Worm (Caenorhabditis elegans): ENCODE results near the gene del-2.

del-2 gene

DNA sequence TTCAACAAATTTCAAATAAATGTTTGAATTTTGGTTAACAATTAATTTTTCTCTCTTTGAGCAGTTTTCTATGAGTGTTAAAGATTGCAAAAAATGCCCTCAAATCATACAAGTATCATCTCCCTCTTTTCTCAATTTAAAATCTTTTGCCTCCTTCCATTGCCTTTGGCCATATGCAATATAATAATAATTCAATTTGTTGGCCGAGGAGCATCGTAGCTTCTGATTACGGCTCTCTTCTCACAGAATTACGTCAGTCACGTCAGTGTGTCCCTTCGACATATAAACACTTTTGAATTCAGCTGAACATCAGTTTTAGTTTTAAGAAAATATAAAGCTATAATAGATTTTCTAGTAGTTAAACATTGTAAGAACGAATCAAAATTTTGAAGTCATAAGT is 13.7 kb upstream of the del-2 start:
- TF ChIP-seq med-1 (GFP tag; optimal IDR thresholded peaks at IDR 0.05; ENCODE audit: insufficient read depth) (no peak), klf-2 (GFP tag; conservative IDR thresholded peaks at IDR 0.05) (no peak), flt-1 (GFP tag; IDR thresholded peaks at IDR 0.05) (no peak), ztf-29 (GFP tag; IDR thresholded peaks at IDR 0.05) (no peak), ref-1 (GFP tag; conservative IDR thresholded peaks at IDR 0.05) (no peak), ztf-23 (GFP tag; IDR thresholded peaks at IDR 0.05) (no peak), cog-1 (tag; optimal IDR thresholded peaks at IDR 0.05) (no peak), tab-1 (GFP tag; IDR thresholded peaks at IDR 0.05) (no peak), T22C8.4 (GFP tag; IDR thresholded peaks at IDR 0.05) (no peak)

DNA sequence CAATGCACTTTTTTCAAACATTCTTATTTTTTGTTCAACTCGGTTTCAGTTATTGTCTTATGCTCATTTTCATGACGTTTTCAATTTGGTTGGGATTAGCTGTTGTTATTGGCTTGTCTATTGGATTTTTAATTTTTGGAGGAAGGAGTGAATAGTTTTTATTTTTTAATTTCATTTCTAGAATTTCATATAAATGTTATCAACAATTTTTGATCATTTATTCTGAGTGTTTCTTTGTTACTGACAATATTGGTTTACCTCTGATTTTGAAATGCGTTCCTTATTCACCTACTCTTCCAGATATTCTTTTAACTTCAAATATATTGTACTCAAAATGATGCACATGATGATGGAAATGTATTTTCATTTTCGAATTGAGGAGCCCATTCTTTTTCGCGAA is 12.2 kb upstream of the del-2 start, which contains the start of gene F58G6.7:
Gene F58G6.7, plus strand, starts transcription at position 301 of the 400 bp plus-strand sequence.
- no peak for TF ChIP-seq ztf-29 (GFP tag; IDR thresholded peaks at IDR 0.05)
- no peak for TF ChIP-seq klf-2 (GFP tag; conservative IDR thresholded peaks at IDR 0.05)
- no peak for TF ChIP-seq flt-1 (GFP tag; IDR thresholded peaks at IDR 0.05)
- no peak for TF ChIP-seq tab-1 (GFP tag; IDR thresholded peaks at IDR 0.05)
- no peak for TF ChIP-seq med-1 (GFP tag; optimal IDR thresholded peaks at IDR 0.05; ENCODE audit: insufficient read depth)
- no peak for TF ChIP-seq ztf-23 (GFP tag; IDR thresholded peaks at IDR 0.05)
- no peak for TF ChIP-seq T22C8.4 (GFP tag; IDR thresholded peaks at IDR 0.05)
- TF ChIP-seq cog-1 (tag; optimal IDR thresholded peaks at IDR 0.05): no peak
- no peak for TF ChIP-seq ref-1 (GFP tag; conservative IDR thresholded peaks at IDR 0.05)

DNA sequence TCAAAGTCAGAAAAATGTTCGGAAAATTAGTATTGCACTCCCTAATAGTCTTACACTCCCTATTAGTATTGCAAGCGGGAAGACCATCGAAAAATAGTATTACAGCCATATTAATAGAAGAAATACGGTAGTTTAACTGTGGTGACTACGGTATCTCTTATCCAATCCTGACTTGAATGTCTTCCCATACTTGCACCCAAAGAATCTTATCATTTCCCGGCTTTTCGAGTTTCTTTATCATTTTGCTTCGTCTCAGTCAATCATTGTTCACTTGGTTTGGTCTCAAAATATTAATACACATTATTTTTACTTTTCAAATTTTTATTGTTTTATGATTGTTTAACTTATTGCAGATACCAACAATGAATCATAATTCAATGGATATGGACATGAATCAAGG is 11.4 kb upstream of the del-2 start, which contains the start of gene F58G6.3:
Gene F58G6.3, plus strand, starts transcription at position 352 of the 400 bp plus-strand sequence.
- no peak for TF ChIP-seq ref-1 (GFP tag; conservative IDR thresholded peaks at IDR 0.05)
- TF ChIP-seq tab-1 (GFP tag; IDR thresholded peaks at IDR 0.05): no peak
- TF ChIP-seq ztf-29 (GFP tag; IDR thresholded peaks at IDR 0.05): no peak
- TF ChIP-seq flt-1 (GFP tag; IDR thresholded peaks at IDR 0.05): no peak
- TF ChIP-seq med-1 (GFP tag; optimal IDR thresholded peaks at IDR 0.05; ENCODE audit: insufficient read depth): no peak
- no peak for TF ChIP-seq ztf-23 (GFP tag; IDR thresholded peaks at IDR 0.05)
- TF ChIP-seq T22C8.4 (GFP tag; IDR thresholded peaks at IDR 0.05): no peak
- no peak for TF ChIP-seq cog-1 (tag; optimal IDR thresholded peaks at IDR 0.05)
- no peak for TF ChIP-seq klf-2 (GFP tag; conservative IDR thresholded peaks at IDR 0.05)

DNA sequence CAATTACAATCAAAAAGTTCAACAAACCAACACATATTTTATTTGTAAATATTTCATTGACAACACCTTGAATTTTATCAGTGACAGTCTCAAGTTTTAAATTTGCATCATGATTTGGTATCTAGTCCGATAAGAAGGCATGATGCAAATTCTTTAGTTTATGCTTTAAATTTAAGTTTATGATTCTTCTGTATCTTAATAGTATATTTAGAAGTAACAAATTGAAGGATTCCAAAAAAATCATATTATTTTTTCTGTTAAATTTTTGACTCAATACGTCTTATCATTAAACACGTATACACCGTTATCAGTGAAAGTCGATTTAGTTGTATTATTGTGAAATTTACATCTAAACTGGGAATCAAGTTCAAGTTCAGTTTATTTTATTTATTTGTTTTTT is 9.4 kb upstream of the del-2 start, which contains the start of gene chca-1:
Gene chca-1, plus strand, starts transcription at position 161 of the 400 bp plus-strand sequence.
- TF ChIP-seq T22C8.4 (GFP tag; IDR thresholded peaks at IDR 0.05) (no peak), ref-1 (GFP tag; conservative IDR thresholded peaks at IDR 0.05) (no peak), tab-1 (GFP tag; IDR thresholded peaks at IDR 0.05) (no peak), ztf-23 (GFP tag; IDR thresholded peaks at IDR 0.05) (no peak), flt-1 (GFP tag; IDR thresholded peaks at IDR 0.05) (no peak), cog-1 (tag; optimal IDR thresholded peaks at IDR 0.05) (no peak)

DNA sequence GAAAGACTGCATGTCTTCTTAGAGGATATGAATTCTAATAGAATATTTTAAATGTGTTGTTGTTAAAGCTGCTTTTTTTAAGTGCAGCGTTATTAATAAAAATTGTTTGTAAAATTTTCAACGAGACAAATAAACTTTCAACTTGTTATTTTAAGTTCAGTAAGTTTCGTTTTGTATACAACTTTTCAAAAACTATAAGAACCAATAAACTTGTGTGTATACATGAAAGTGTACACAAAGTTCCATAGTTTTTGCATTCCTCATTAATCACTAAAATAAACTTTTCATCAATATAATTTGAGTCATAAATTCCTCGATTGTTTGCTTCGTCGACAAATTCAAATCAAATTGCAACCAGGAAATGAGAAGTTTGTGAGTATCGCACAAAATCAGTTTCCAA is 6.9 kb upstream of the del-2 start, which contains the start of gene srm-3:
Gene srm-3, plus strand, starts transcription at position 301 of the 400 bp plus-strand sequence.
- TF ChIP-seq tab-1 (GFP tag; IDR thresholded peaks at IDR 0.05) (no peak), med-1 (GFP tag; optimal IDR thresholded peaks at IDR 0.05; ENCODE audit: insufficient read depth) (no peak)

DNA sequence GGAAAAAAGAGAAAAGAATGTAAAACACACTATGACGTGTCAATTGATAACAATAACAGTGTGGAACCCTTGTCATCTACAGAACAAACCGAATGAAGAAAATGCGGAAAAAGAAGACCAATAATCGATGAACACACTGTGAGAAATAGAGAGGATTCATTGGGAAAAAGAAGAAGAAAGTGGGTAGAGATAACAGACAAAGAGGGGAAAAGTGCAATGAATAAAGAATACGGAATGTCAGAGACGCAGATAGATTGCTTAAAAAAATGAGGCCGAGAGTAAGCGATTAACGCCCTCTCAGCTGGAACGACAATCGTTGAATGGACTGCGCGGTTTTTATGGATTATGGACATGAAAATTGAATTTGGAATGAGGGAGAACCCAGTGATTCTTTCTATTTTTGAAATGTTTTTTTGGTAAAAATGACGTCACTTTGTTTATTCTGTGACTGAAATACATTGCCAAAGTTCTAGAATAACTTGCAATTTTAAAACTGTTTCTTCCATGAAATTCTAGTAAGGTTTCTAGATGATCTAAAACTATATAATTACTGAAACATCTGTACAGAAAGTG is 6.0 kb upstream of the del-2 start, which contains the start of gene amph-1:
Gene amph-1, minus strand, starts transcription at position 85 of the 573 bp plus-strand sequence.
- TF ChIP-seq ztf-29 (GFP tag; IDR thresholded peaks at IDR 0.05): no peak
- TF ChIP-seq klf-2 (GFP tag; conservative IDR thresholded peaks at IDR 0.05): no peak
- no peak for TF ChIP-seq tab-1 (GFP tag; IDR thresholded peaks at IDR 0.05)
- no peak for TF ChIP-seq flt-1 (GFP tag; IDR thresholded peaks at IDR 0.05)
- TF ChIP-seq cog-1 (tag; optimal IDR thresholded peaks at IDR 0.05): no peak
- no peak for TF ChIP-seq ztf-23 (GFP tag; IDR thresholded peaks at IDR 0.05)
- TF ChIP-seq med-1 (GFP tag; optimal IDR thresholded peaks at IDR 0.05; ENCODE audit: insufficient read depth): no peak
- TF ChIP-seq T22C8.4 (GFP tag; IDR thresholded peaks at IDR 0.05): no peak

DNA sequence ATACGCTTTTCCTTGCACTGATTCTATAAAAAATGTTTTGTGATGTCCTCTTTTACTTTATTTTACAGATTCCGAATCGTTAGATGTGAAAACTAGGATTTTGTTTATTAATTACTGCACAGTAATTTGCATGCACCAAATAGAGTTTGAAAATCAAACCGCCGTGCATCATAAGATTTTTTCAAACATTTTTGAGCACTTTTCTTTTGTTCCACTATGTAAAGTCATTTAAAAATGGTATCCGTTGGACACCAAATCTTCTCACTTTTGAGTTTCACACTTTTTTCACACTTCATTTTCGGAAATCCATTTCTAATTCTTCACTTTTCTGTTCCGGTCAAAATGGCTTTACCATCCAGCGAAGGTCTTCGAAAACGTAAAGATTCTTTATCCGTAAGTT is 1.4 kb upstream of the del-2 start, which contains the start of gene degl-2:
Gene degl-2, plus strand, starts transcription at position 301 of the 400 bp plus-strand sequence.
- TF ChIP-seq flt-1 (GFP tag; IDR thresholded peaks at IDR 0.05): no peak
- TF ChIP-seq tab-1 (GFP tag; IDR thresholded peaks at IDR 0.05): no peak
- no peak for TF ChIP-seq klf-2 (GFP tag; conservative IDR thresholded peaks at IDR 0.05)
- TF ChIP-seq med-1 (GFP tag; optimal IDR thresholded peaks at IDR 0.05; ENCODE audit: insufficient read depth): no peak
- no peak for TF ChIP-seq cog-1 (tag; optimal IDR thresholded peaks at IDR 0.05)
- TF ChIP-seq ztf-29 (GFP tag; IDR thresholded peaks at IDR 0.05): no peak
- no peak for TF ChIP-seq T22C8.4 (GFP tag; IDR thresholded peaks at IDR 0.05)
- no peak for TF ChIP-seq ref-1 (GFP tag; conservative IDR thresholded peaks at IDR 0.05)

DNA sequence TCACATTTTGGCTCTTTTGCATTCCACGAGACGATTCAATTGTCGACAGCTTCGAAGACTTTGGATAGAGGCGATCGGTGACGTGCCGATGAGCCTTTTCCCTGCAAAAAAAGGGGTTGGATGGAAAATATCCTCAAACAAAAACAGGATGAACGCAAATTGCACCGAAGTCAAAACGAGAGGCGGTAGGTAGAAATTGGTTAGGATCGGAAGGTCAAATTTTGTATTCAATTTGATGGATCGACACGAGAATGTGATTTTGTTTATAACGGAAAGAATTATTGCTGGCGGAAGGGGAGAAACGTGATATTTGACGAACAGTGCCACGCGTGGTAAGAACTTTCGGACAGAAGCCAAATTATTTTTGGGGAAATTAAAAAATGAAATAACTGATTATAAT is 7.0 kb downstream of the del-2 start, which contains the start of gene mca-1:
Gene mca-1, minus strand, starts transcription at position 101 of the 400 bp plus-strand sequence.
- TF ChIP-seq klf-2 (GFP tag; conservative IDR thresholded peaks at IDR 0.05) (no peak), ztf-29 (GFP tag; IDR thresholded peaks at IDR 0.05) (no peak), ztf-23 (GFP tag; IDR thresholded peaks at IDR 0.05) (no peak), ref-1 (GFP tag; conservative IDR thresholded peaks at IDR 0.05) (no peak), cog-1 (tag; optimal IDR thresholded peaks at IDR 0.05) (no peak), tab-1 (GFP tag; IDR thresholded peaks at IDR 0.05) (no peak), T22C8.4 (GFP tag; IDR thresholded peaks at IDR 0.05) (no peak), flt-1 (GFP tag; IDR thresholded peaks at IDR 0.05) (no peak), med-1 (GFP tag; optimal IDR thresholded peaks at IDR 0.05; ENCODE audit: insufficient read depth) (no peak)

DNA sequence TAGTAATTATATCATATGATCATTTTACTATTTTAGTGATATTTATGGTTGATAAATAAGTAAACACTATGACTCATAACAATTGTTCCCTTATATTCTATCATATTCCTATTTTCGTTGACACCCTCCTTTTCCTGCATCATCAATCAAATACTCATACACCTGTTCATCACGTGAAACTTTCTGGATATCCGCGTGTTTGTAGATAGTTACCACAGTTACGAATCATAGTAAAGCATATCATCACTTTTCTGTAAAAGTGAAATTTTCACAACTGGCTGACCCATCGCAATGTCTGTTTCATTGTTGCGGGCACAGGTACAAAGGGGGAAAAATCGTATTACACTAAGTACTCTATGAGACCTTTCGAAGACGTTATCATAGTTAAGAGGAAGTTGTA is 7.9 kb downstream of the del-2 start:
- TF ChIP-seq flt-1 (GFP tag; IDR thresholded peaks at IDR 0.05) (no peak), ref-1 (GFP tag; conservative IDR thresholded peaks at IDR 0.05) (no peak), ztf-23 (GFP tag; IDR thresholded peaks at IDR 0.05) (no peak), T22C8.4 (GFP tag; IDR thresholded peaks at IDR 0.05) (no peak), klf-2 (GFP tag; conservative IDR thresholded peaks at IDR 0.05) (no peak), ztf-29 (GFP tag; IDR thresholded peaks at IDR 0.05) (no peak), cog-1 (tag; optimal IDR thresholded peaks at IDR 0.05) (no peak), tab-1 (GFP tag; IDR thresholded peaks at IDR 0.05) (no peak), med-1 (GFP tag; optimal IDR thresholded peaks at IDR 0.05; ENCODE audit: insufficient read depth) (no peak)
